Fruit fly (Drosophila melanogaster): ENCODE measurements around the gene CG11050.

CG11050 gene

DNA sequence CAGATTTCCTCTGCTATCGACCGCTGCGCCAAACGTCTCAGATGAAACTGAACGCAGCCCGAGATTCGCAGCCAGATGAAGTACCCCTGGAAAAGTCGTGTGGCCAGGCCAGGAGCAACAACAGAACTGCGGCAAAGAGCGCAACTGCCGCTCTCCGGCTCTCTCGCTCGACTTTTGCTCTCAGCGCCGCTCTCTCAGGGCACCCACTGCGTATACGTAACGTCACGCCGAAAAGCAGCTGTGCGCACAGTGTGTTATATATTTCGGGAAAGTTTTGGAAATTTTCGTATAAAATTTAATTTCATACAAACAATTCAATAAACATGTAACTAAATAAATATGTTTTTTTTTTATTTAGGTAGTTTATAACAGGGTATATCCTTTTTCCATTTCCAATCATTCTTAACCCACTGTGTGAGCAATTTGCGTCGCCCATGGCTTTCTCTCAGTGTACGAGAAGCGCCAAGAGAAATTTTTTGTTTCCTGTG, 9.7 kb upstream of the CG11050 start, which contains the start of gene Dpp10 (continued):
- TF ChIP-seq Neu2 (GFP tag; optimal IDR thresholded peaks at IDR 0.05; ENCODE audit: borderline replicate concordance) (peak; percentile 28), Ets97D (GFP tag; optimal IDR thresholded peaks at IDR 0.05) (peak; percentile 55), vfl (GFP tag; optimal IDR thresholded peaks at IDR 0.05) (peak; percentile 93), mam (GFP tag; optimal IDR thresholded peaks at IDR 0.05) (peak; percentile 94), Hey (tag; optimal IDR thresholded peaks at IDR 0.05) (peak; percentile 66), Hr51 (GFP tag; optimal IDR thresholded peaks at IDR 0.05) (peak; percentile 90 to 94), Max (GFP tag; optimal IDR thresholded peaks at IDR 0.05) (peak; percentile 83), luna (GFP tag; optimal IDR thresholded peaks at IDR 0.05) (peak; percentile 62), CG16813 (GFP tag; IDR thresholded peaks at IDR 0.05; ENCODE audit: partially characterized antibody) (no peak), CG10267 (tag; optimal IDR thresholded peaks at IDR 0.05) (peak; percentile 64), tx (GFP tag; optimal IDR thresholded peaks at IDR 0.05) (peak; percentile 87), pan (optimal IDR thresholded peaks at IDR 0.05) (no peak), pan (GFP tag; optimal IDR thresholded peaks at IDR 0.05 in 1 of 2, IDR thresholded peaks at IDR 0.05 in 1 of 2) (peak in 1 of 2 experiments; percentile 97), hkb (optimal IDR thresholded peaks at IDR 0.05) (no peak), hkb (GFP tag; IDR thresholded peaks at IDR 0.05) (peak; percentile 97), CG3407 (GFP tag; optimal IDR thresholded peaks at IDR 0.05) (peak; percentile 69), CG32767 (GFP tag; IDR thresholded peaks at IDR 0.05) (peak; percentile 95), vvl (GFP tag; IDR thresholded peaks at IDR 0.05) (peak; percentile 97), CG12155 (GFP tag; optimal IDR thresholded peaks at IDR 0.05) (peak; percentile 83), Dad (GFP tag; optimal IDR thresholded peaks at IDR 0.05) (peak; percentile 91), TFAM (GFP tag; optimal IDR thresholded peaks at IDR 0.05) (no peak), CG9215 (GFP tag; IDR thresholded peaks at IDR 0.05) (peak; percentile 97), CG16779 (GFP tag; IDR thresholded peaks at IDR 0.05) (peak; percentile 72), Side (GFP tag; optimal IDR thresholded peaks at IDR 0.05) (peak; percentile 0), NFAT (GFP tag; IDR thresholded peaks at IDR 0.05) (peak; percentile 93), tgo (GFP tag; IDR thresholded peaks at IDR 0.05) (peak; percentile 96), ssp (GFP tag; IDR thresholded peaks at IDR 0.05) (peak; percentile 87), nau (GFP tag; optimal IDR thresholded peaks at IDR 0.05) (peak; percentile 80), CG7786 (GFP tag; optimal IDR thresholded peaks at IDR 0.05) (peak; percentile 88), CG11456 (GFP tag; IDR thresholded peaks at IDR 0.05) (peak; percentile 94), CG12659 (GFP tag; optimal IDR thresholded peaks at IDR 0.05) (peak; percentile 91), HLH3B (GFP tag; IDR thresholded peaks at IDR 0.05) (peak; percentile 95), CG3065 (GFP tag; optimal IDR thresholded peaks at IDR 0.05) (peak; percentile 26), lola (GFP tag; optimal IDR thresholded peaks at IDR 0.05) (no peak), en (GFP tag; optimal IDR thresholded peaks at IDR 0.05) (no peak), CG32532 (GFP tag; IDR thresholded peaks at IDR 0.05) (peak; percentile 97), Hr39 (optimal IDR thresholded peaks at IDR 0.05) (no peak), shn (GFP tag; optimal IDR thresholded peaks at IDR 0.05) (peak; percentile 81), Oaz (GFP tag; IDR thresholded peaks at IDR 0.05) (peak; percentile 96), CG3163 (GFP tag; optimal IDR thresholded peaks at IDR 0.05) (peak; percentile 66), lab (GFP tag; optimal IDR thresholded peaks at IDR 0.05) (peak; percentile 97), gfzf (GFP tag; optimal IDR thresholded peaks at IDR 0.05) (no peak), CG15011 (GFP tag; optimal IDR thresholded peaks at IDR 0.05) (peak; percentile 85), CG17186 (GFP tag; optimal IDR thresholded peaks at IDR 0.05) (no peak), CG14014 (GFP tag; IDR thresholded peaks at IDR 0.05) (peak; percentile 98), Atf-2 (GFP tag; optimal IDR thresholded peaks at IDR 0.05) (peak; percentile 72), Tbp (GFP tag; optimal IDR thresholded peaks at IDR 0.05) (no peak), eve (GFP tag; optimal IDR thresholded peaks at IDR 0.05) (peak in 1 of 2 experiments; percentile 86), NC2β (GFP tag; optimal IDR thresholded peaks at IDR 0.05) (peak; percentile 80), CG1832 (GFP tag; optimal IDR thresholded peaks at IDR 0.05) (no peak), danr (GFP tag; IDR thresholded peaks at IDR 0.05) (peak; percentile 91), Dbx (GFP tag; IDR thresholded peaks at IDR 0.05) (peak; percentile 98)

Measured in whole organism, embryonic.